Worm (Caenorhabditis elegans) whole organism, L1 larva: Measurements from ENCODE around the gene acs-21.

Experiments
- blmp-1 ChIP-seq: fragments of 150-350 bp; optimal IDR thresholded peaks from 2 replicates; lab custom pipeline; 2014; ENCODE audit warnings: missing biosample characterization, missing genetic modification characterization
- fkh-10 ChIP-seq: sonication (generic microtip); optimal IDR thresholded peaks from 2 replicates; lab custom pipeline; 2017; ENCODE audit warnings: missing biosample characterization, missing genetic modification reagents, missing genetic modification characterization
- hlh-17 ChIP-seq: fragments of 200-800 bp; sonication (Bioruptor generic); optimal IDR thresholded peaks from 2 replicates; lab custom pipeline; 2018; ENCODE audit warnings: missing genetic modification characterization, mild to moderate bottlenecking, missing compliant biosample characterization, moderate library complexity, borderline replicate concordance
- nhr-28 ChIP-seq: fragments of 150-350 bp; optimal IDR thresholded peaks from 2 replicates; lab custom pipeline; 2014; ENCODE audit warnings: missing biosample characterization, missing genetic modification characterization

DNA sequence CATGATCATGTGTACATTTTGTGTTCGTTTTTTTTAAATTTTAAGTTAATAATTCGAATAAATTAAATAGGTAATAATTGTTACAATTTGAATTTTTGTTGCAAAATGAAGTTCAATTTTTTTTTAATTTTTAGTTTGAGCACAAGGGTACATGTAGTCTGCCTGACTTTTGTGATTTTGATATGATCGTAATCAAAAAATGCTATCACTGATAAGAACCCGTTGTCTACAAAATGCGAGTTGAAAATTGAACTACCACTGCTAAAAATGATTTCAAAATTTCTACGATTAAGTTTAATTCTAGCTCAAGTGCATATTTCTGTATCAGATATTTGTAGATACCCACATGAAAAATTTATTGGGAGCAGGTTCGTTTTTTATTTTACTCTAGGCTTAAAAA, 29.3 kb downstream of the acs-21 start, which contains the start of gene clec-210:
- no peak for TF ChIP-seq hlh-17 (GFP tag; lab: Kevin White, UChicago)
- TF ChIP-seq nhr-28 (tag; lab: Kevin White, UChicago): no peak
- no peak for TF ChIP-seq blmp-1
- TF ChIP-seq fkh-10 (GFP tag; lab: Kevin White, UChicago): no peak
